Worm (Caenorhabditis elegans): ENCODE measurements around the gene F41C3.11.

DNA sequence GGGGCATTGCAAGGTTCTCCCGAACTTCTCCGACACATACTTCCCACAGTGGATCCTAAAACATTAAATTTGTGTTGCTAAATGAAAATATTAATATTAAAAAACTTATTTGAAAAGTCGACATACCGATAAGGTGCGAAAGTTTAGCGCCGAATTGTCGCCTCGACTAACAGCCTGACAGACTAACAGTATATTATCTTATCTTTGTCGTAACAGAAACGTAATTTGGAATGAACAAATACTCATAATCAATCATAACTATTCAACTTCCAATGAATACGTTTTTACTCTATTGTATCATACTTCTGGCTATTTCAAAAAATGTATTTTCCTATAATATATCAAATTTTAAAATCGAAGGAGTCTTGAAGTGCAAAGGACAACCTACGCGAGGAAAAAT is 43.2 kb upstream of the F41C3.11 start, which contains the start of gene F26G1.11:
- TF ChIP-seq dmd-4 (tag; optimal IDR thresholded peaks at IDR 0.05; ENCODE audit: borderline replicate concordance) (no peak), unc-55 (GFP tag; optimal IDR thresholded peaks at IDR 0.05) (no peak), K09A11.1 (tag; optimal IDR thresholded peaks at IDR 0.05; ENCODE audit: insufficient read depth) (no peak), nhr-11 (tag; optimal IDR thresholded peaks at IDR 0.05) (no peak), eyg-1 (tag; optimal IDR thresholded peaks at IDR 0.05) (no peak)
